Worm (Caenorhabditis elegans): ENCODE results near the gene W02B12.11.

Gene W02B12.11

ce11 chrII:11473525-11474181 lies at the start of gene W02B12.11, which contains the start of gene metl-1:
Gene W02B12.11, plus strand, starts transcription at chrII:11473861.
Gene metl-1, minus strand, starts transcription at chrII:11473575.
- TF ChIP-seq B0019.2 (GFP tag; conservative IDR thresholded peaks at IDR 0.05) (no peak; the same call in 1 of the 2 replicates), mes-4 (tag; optimal IDR thresholded peaks at IDR 0.05) (no peak), ceh-40 (GFP tag; IDR thresholded peaks at IDR 0.05) (no peak), lsy-27 (tag; optimal IDR thresholded peaks at IDR 0.05; ENCODE audit: borderline replicate concordance, insufficient read depth) (no peak), tlf-1 (GFP tag; optimal IDR thresholded peaks at IDR 0.05) (peak; percentile 74), tbx-9 (tag; optimal IDR thresholded peaks at IDR 0.05; ENCODE audit: borderline replicate concordance) (no peak), F23B12.7 (tag; optimal IDR thresholded peaks at IDR 0.05; ENCODE audit: insufficient read depth) (peak; percentile 25), attf-3 (GFP tag; conservative IDR thresholded peaks at IDR 0.05) (peak; percentile 69), hrde-1 (tag; optimal IDR thresholded peaks at IDR 0.05; ENCODE audit: borderline replicate concordance) (no peak), attf-6 (GFP tag; IDR thresholded peaks at IDR 0.05) (no peak), Y95B8A.8 (GFP tag; IDR thresholded peaks at IDR 0.05) (no peak), nfya-2 (GFP tag; IDR thresholded peaks at IDR 0.05) (no peak), F57C9.4 (tag; optimal IDR thresholded peaks at IDR 0.05) (no peak), ZK185.1 (tag; optimal IDR thresholded peaks at IDR 0.05; ENCODE audit: poor library complexity, severe bottlenecking) (peak; percentile 69), aptf-3 (GFP tag; IDR thresholded peaks at IDR 0.05) (no peak), rpc-1 (optimal IDR thresholded peaks at IDR 0.05) (no peak), rpc-1 (tag; optimal IDR thresholded peaks at IDR 0.05) (no peak), K11D2.4 (GFP tag; IDR thresholded peaks at IDR 0.05) (peak; percentile 83), ztf-3 (GFP tag; optimal IDR thresholded peaks at IDR 0.05) (no peak), ztf-22 (GFP tag; optimal IDR thresholded peaks at IDR 0.05) (no peak), hlh-12 (tag; optimal IDR thresholded peaks at IDR 0.05) (no peak), Y79H2A.3 (GFP tag; conservative IDR thresholded peaks at IDR 0.05) (no peak), egl-18 (GFP tag; IDR thresholded peaks at IDR 0.05) (0 out of 2 replicates have a peak, but pooled peaks have one; percentile 38), F22D6.2 (tag; optimal IDR thresholded peaks at IDR 0.05) (peak; percentile 43), Y53F4B.3 (GFP tag; IDR thresholded peaks at IDR 0.05) (no peak), nhr-120 (GFP tag; IDR thresholded peaks at IDR 0.05) (no peak), F52B5.7 (tag; optimal IDR thresholded peaks at IDR 0.05) (no peak), Y67H2A.10 (GFP tag; conservative IDR thresholded peaks at IDR 0.05) (no peak), bed-2 (GFP tag; IDR thresholded peaks at IDR 0.05) (no peak), attf-5 (GFP tag; optimal IDR thresholded peaks at IDR 0.05) (peak; percentile 78), nfyb-1 (GFP tag; IDR thresholded peaks at IDR 0.05) (peak; percentile 87), madf-10 (tag; optimal IDR thresholded peaks at IDR 0.05) (peak; percentile 50), ceh-27 (GFP tag; optimal IDR thresholded peaks at IDR 0.05) (peak; percentile 43), egrh-3 (GFP tag; IDR thresholded peaks at IDR 0.05) (no peak), B0035.1 (tag; optimal IDR thresholded peaks at IDR 0.05) (peak; percentile 9), K12H6.12 (tag; optimal IDR thresholded peaks at IDR 0.05) (peak; percentile 23), die-1 (tag; optimal IDR thresholded peaks at IDR 0.05) (peak; percentile 33), mel-28 (tag; optimal IDR thresholded peaks at IDR 0.05; ENCODE audit: borderline replicate concordance) (no peak), Y53G8AR.9 (GFP tag; conservative IDR thresholded peaks at IDR 0.05) (peak; percentile 93), mcd-1 (GFP tag; IDR thresholded peaks at IDR 0.05) (peak; percentile 88), nhr-80 (tag; optimal IDR thresholded peaks at IDR 0.05) (peak; percentile 55), ztf-6 (GFP tag; IDR thresholded peaks at IDR 0.05) (no peak), rcor-1 (GFP tag; IDR thresholded peaks at IDR 0.05) (peak; percentile 92), snpc-3.4 (tag; optimal IDR thresholded peaks at IDR 0.05) (peak; percentile 41), F39B2.1 (GFP tag; IDR thresholded peaks at IDR 0.05) (no peak), aptf-2 (GFP tag; conservative IDR thresholded peaks at IDR 0.05) (no peak), fkh-3 (tag; optimal IDR thresholded peaks at IDR 0.05) (no peak), B0336.3 (GFP tag; IDR thresholded peaks at IDR 0.05) (peak; percentile 85)
